Worm (Caenorhabditis elegans) whole organism, mixed stage, embryonic: ENCODE measurements around the gene npp-18.

Experiments used
- elt-3 ChIP-seq: fragments of 150-350 bp; optimal IDR thresholded peaks from 2 replicates; lab custom pipeline; 2014; ENCODE audit warnings: missing biosample characterization, missing genetic modification characterization
- nhr-12 ChIP-seq: fragments of 150-350 bp; optimal IDR thresholded peaks from 2 replicates; lab custom pipeline; 2014; ENCODE audit warnings: missing biosample characterization, missing genetic modification characterization
- nhr-237 ChIP-seq: fragments of 150-350 bp; optimal IDR thresholded peaks from 2 replicates; lab custom pipeline; 2014; ENCODE audit warnings: missing biosample characterization, missing genetic modification characterization
- nhr-28 ChIP-seq: fragments of 150-350 bp; optimal IDR thresholded peaks from 2 replicates; lab custom pipeline; 2014; ENCODE audit warnings: missing biosample characterization, missing genetic modification characterization
- unc-62 ChIP-seq: fragments of 150-350 bp; optimal IDR thresholded peaks from 2 replicates; lab custom pipeline; 2014; ENCODE audit warnings: missing biosample characterization, missing genetic modification reagents, missing genetic modification characterization

- no peak for TF ChIP-seq nhr-237 (tag; lab: Kevin White, UChicago)
- no peak for TF ChIP-seq nhr-12 (tag; lab: Kevin White, UChicago)
- no peak for TF ChIP-seq unc-62 (GFP tag; lab: Kevin White, UChicago)
- TF ChIP-seq elt-3 (tag; lab: Kevin White, UChicago), result no peak
- TF ChIP-seq nhr-28 (tag; lab: Kevin White, UChicago), result no peak
Measured at ce11 chrIII:13254178-13254725, 42.4 kb upstream of the npp-18 start, which contains the start of gene F56A8.9.
